Worm (Caenorhabditis elegans) whole organism, late embryonic: ENCODE measurements around the gene F25E5.1.

ENCODE experiments used
- Y22D7AL.16 ChIP-seq: sonication (generic microtip); optimal IDR thresholded peaks from 2 replicates; lab custom pipeline; 2016; ENCODE audit warnings: missing genetic modification characterization, missing compliant biosample characterization
- ceh-18 ChIP-seq: sonication (generic microtip); optimal IDR thresholded peaks from 2 replicates; lab custom pipeline; 2016; ENCODE audit warnings: missing genetic modification characterization, missing compliant biosample characterization

ce11 chrV:7504271-7504670, 38.6 kb downstream of the F25E5.1 start, which contains the start of gene srh-229:
- TF ChIP-seq ceh-18, result no peak
- no peak for TF ChIP-seq Y22D7AL.16 (tag; lab: Kevin White, UChicago)
